Worm (Caenorhabditis elegans) whole organism, L4/young adult: ENCODE data around the gene fbxb-41.

ENCODE experiments used
- W03F9.2 ChIP-seq: fragments of 150-350 bp; optimal IDR thresholded peaks from 2 replicates; lab custom pipeline; 2014; ENCODE audit warnings: missing biosample characterization, missing genetic modification characterization
- dao-5 ChIP-seq: sonication (generic microtip); optimal IDR thresholded peaks from 2 replicates; lab custom pipeline; 2016; ENCODE audit warnings: missing genotype, missing genetic modification characterization, moderate library complexity, missing compliant biosample characterization
- him-1 ChIP-seq: sonication (generic microtip); optimal IDR thresholded peaks from 2 replicates; lab custom pipeline; 2016; ENCODE audit warnings: missing genotype, missing genetic modification reagents, missing genetic modification characterization, missing compliant biosample characterization

DNA sequence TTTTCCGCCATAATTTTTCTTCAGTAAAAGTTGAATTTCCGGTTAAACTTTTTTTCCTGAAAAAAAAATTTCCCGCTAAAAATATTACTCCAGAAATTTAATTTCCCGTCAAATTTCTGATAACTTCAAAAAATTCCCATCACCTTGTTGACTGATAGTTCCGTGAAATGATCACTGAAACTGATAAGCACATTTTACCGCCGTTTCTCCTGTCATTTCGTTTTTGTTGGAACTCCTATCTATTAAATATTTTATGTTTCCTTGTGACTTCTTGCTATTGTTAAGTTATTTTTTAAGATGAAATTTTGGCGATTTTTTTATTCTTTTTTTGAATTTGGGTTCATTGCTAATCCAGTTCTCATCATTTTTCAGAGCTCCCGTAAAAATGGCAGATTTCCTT is 13.5 kb downstream of the fbxb-41 start, which contains the start of gene math-34:
- no peak for TF ChIP-seq him-1
- no peak for TF ChIP-seq W03F9.2
- TF ChIP-seq dao-5 (tag; lab: Kevin White, UChicago), result no peak
